Fruit fly (Drosophila melanogaster) whole organism, prepupa: ENCODE results near the gene CG5382.

Experiments
- Blimp-1 ChIP-seq: fragments of 200-800 bp; sonication (Bioruptor generic); optimal IDR thresholded peaks from 3 replicates; lab custom pipeline; 2017; ENCODE audit warnings: missing biosample characterization, missing genetic modification characterization, mild to moderate bottlenecking, moderate library complexity, missing genetic modification reagents
- CG10631 ChIP-seq: fragments of 200-800 bp; sonication (Bioruptor generic); optimal IDR thresholded peaks from 2 replicates; lab custom pipeline; 2016; ENCODE audit warnings: missing biosample characterization, missing genetic modification characterization
- CG10669 ChIP-seq: fragments of 200-800 bp; sonication (Bioruptor generic); optimal IDR thresholded peaks from 3 replicates; lab custom pipeline; 2018; ENCODE audit warnings: missing biosample characterization, mild to moderate bottlenecking, missing genetic modification characterization, moderate library complexity
- CG1621 ChIP-seq: fragments of 200-800 bp; sonication (Bioruptor generic); optimal IDR thresholded peaks from 3 replicates; lab custom pipeline; 2018; ENCODE audit warnings: missing biosample characterization, mild to moderate bottlenecking, missing genetic modification characterization
- CG16779 ChIP-seq: fragments of 200-800 bp; sonication (Bioruptor generic); optimal IDR thresholded peaks from 3 replicates; lab custom pipeline; 2017; ENCODE audit warnings: missing biosample characterization, mild to moderate bottlenecking, missing genetic modification characterization
- CG31627 ChIP-seq: fragments of 200-800 bp; sonication (Bioruptor generic); optimal IDR thresholded peaks from 3 replicates; lab custom pipeline; 2016; ENCODE audit warnings: missing biosample characterization, missing genetic modification characterization
- CG32006 ChIP-seq: fragments of 200-800 bp; sonication (Bioruptor generic); optimal IDR thresholded peaks from 3 replicates; lab custom pipeline; 2017; ENCODE audit warnings: missing biosample characterization, mild to moderate bottlenecking, missing genetic modification characterization
- CG34406 ChIP-seq: fragments of 200-800 bp; sonication (Bioruptor generic); optimal IDR thresholded peaks from 3 replicates; lab custom pipeline; 2016; ENCODE audit warnings: missing biosample characterization, missing genetic modification characterization
- CG4318 ChIP-seq: fragments of 200-800 bp; sonication (Bioruptor generic); optimal IDR thresholded peaks from 3 replicates; lab custom pipeline; 2017; ENCODE audit warnings: missing biosample characterization, mild to moderate bottlenecking, missing genetic modification characterization
- CG6163 ChIP-seq: fragments of 200-800 bp; sonication (Bioruptor generic); IDR thresholded peaks from 3 replicates; pipeline ENCODE4 v1.3.6; 2022; ENCODE audit warnings: missing biosample characterization, missing genetic modification characterization
- CG6276 ChIP-seq: fragments of 200-800 bp; sonication (Bioruptor generic); optimal IDR thresholded peaks from 2 replicates; lab custom pipeline; 2017; ENCODE audit warnings: missing biosample characterization, mild to moderate bottlenecking, missing genetic modification characterization
- CG6808 ChIP-seq: fragments of 200-800 bp; sonication (Bioruptor generic); optimal IDR thresholded peaks from 3 replicates; lab custom pipeline; 2017; ENCODE audit warnings: missing biosample characterization, missing genetic modification characterization, mild to moderate bottlenecking, moderate library complexity, missing genetic modification reagents
- CG6854 ChIP-seq: fragments of 200-800 bp; sonication (Bioruptor generic); optimal IDR thresholded peaks from 2 replicates; lab custom pipeline; 2017; ENCODE audit warnings: missing biosample characterization, mild to moderate bottlenecking, missing genetic modification characterization
- CG8632 ChIP-seq: fragments of 200-800 bp; sonication (Bioruptor generic); optimal IDR thresholded peaks from 3 replicates; lab custom pipeline; 2016; ENCODE audit warnings: missing biosample characterization, missing genetic modification characterization
- CG9139 ChIP-seq: fragments of 200-800 bp; sonication (Bioruptor generic); optimal IDR thresholded peaks from 3 replicates; lab custom pipeline; 2017; ENCODE audit warnings: missing biosample characterization, mild to moderate bottlenecking, missing genetic modification characterization
- Eip75B ChIP-seq: fragments of 200-800 bp; sonication (Bioruptor generic); optimal IDR thresholded peaks from 3 replicates; lab custom pipeline; 2016; ENCODE audit warnings: missing biosample characterization, missing genetic modification characterization
- Gug ChIP-seq: fragments of 200-800 bp; sonication (Bioruptor generic); IDR thresholded peaks from 2 replicates; pipeline ENCODE4 v1.3.6; 2022; ENCODE audit warnings: missing biosample characterization, missing genetic modification characterization
- Hr38 ChIP-seq: sonication (Bioruptor generic); optimal IDR thresholded peaks from 2 replicates; lab custom pipeline; 2016; ENCODE audit warnings: missing biosample characterization, missing genetic modification characterization
- Hr39 ChIP-seq: fragments of 200-800 bp; sonication (Bioruptor generic); optimal IDR thresholded peaks from 2 replicates; lab custom pipeline; 2016; ENCODE audit warnings: missing biosample characterization, missing genetic modification characterization
- Hr4 ChIP-seq: fragments of 200-800 bp; sonication (Bioruptor generic); optimal IDR thresholded peaks from 3 replicates; lab custom pipeline; 2016; ENCODE audit warnings: missing biosample characterization, missing genetic modification characterization
- Lpt ChIP-seq: fragments of 200-800 bp; sonication (Bioruptor generic); optimal IDR thresholded peaks from 3 replicates; lab custom pipeline; 2016; ENCODE audit warnings: missing biosample characterization, missing genetic modification characterization
- OdsH ChIP-seq: fragments of 200-800 bp; sonication (Bioruptor generic); optimal IDR thresholded peaks from 3 replicates; lab custom pipeline; 2016; ENCODE audit warnings: missing biosample characterization, missing genetic modification characterization
- Sox14 ChIP-seq: fragments of 200-800 bp; sonication (Bioruptor generic); optimal IDR thresholded peaks from 3 replicates; lab custom pipeline; 2016; ENCODE audit warnings: missing biosample characterization, missing genetic modification characterization
- achi ChIP-seq: fragments of 200-800 bp; sonication (Bioruptor generic); optimal IDR thresholded peaks from 3 replicates; lab custom pipeline; 2016; ENCODE audit warnings: missing biosample characterization, missing genetic modification characterization
- acj6 ChIP-seq: fragments of 200-800 bp; sonication (Bioruptor generic); optimal IDR thresholded peaks from 3 replicates; lab custom pipeline; 2016; ENCODE audit warnings: missing biosample characterization, missing genetic modification characterization
- cyc ChIP-seq: fragments of 200-800 bp; sonication (Bioruptor generic); optimal IDR thresholded peaks from 3 replicates; lab custom pipeline; 2016; ENCODE audit warnings: missing biosample characterization, missing genetic modification characterization
- dsx ChIP-seq: fragments of 200-800 bp; optimal IDR thresholded peaks from 3 replicates; lab custom pipeline; 2019; ENCODE audit warnings: missing biosample characterization, mild to moderate bottlenecking, missing genetic modification characterization, moderate library complexity; ENCODE audit not compliant: poor library complexity, severe bottlenecking
- esn ChIP-seq: fragments of 200-800 bp; sonication (Bioruptor generic); optimal IDR thresholded peaks from 2 replicates; lab custom pipeline; 2016; ENCODE audit warnings: missing biosample characterization, mild to moderate bottlenecking, missing genetic modification characterization, moderate library complexity
- fd59A ChIP-seq: fragments of 200-800 bp; sonication (Bioruptor generic); optimal IDR thresholded peaks from 2 replicates; lab custom pipeline; 2017; ENCODE audit warnings: missing biosample characterization, mild to moderate bottlenecking, missing genetic modification characterization, missing genetic modification reagents
- salr ChIP-seq, 2 experiments: fragments of 200-800 bp; sonication (Bioruptor generic); optimal IDR thresholded peaks; 3 replicates each; lab custom pipeline; 2016 to 2018; ENCODE audit warnings: missing biosample characterization in 2 of 2, missing genetic modification characterization in 2 of 2, mild to moderate bottlenecking in 1 of 2
- spab ChIP-seq: fragments of 200-800 bp; sonication (Bioruptor generic); optimal IDR thresholded peaks from 2 replicates; lab custom pipeline; 2017; ENCODE audit warnings: missing biosample characterization, mild to moderate bottlenecking, missing genetic modification characterization, missing genetic modification reagents
- ss ChIP-seq, 2 experiments: fragments of 200-800 bp; sonication (Bioruptor generic); optimal IDR thresholded peaks; 2 replicates in 1 of 2; 3 replicates in 1 of 2; lab custom pipeline; 2017 to 2018; ENCODE audit warnings: mild to moderate bottlenecking in 2 of 2, missing biosample characterization in 2 of 2, missing genetic modification characterization in 2 of 2, moderate library complexity in 1 of 2
- svp ChIP-seq: fragments of 200-800 bp; sonication (Bioruptor generic); peaks from one replicate; lab custom pipeline; 2016; ENCODE audit warnings: missing biosample characterization, missing genetic modification characterization
- topi ChIP-seq: fragments of 200-800 bp; sonication (Bioruptor generic); optimal IDR thresholded peaks from 3 replicates; lab custom pipeline; 2016; ENCODE audit warnings: missing biosample characterization, missing genetic modification characterization
- vri ChIP-seq: fragments of 200-800 bp; sonication (Bioruptor generic); optimal IDR thresholded peaks from 3 replicates; lab custom pipeline; 2016; ENCODE audit warnings: missing biosample characterization, mild to moderate bottlenecking, missing genetic modification characterization

CG5382 gene

DNA sequence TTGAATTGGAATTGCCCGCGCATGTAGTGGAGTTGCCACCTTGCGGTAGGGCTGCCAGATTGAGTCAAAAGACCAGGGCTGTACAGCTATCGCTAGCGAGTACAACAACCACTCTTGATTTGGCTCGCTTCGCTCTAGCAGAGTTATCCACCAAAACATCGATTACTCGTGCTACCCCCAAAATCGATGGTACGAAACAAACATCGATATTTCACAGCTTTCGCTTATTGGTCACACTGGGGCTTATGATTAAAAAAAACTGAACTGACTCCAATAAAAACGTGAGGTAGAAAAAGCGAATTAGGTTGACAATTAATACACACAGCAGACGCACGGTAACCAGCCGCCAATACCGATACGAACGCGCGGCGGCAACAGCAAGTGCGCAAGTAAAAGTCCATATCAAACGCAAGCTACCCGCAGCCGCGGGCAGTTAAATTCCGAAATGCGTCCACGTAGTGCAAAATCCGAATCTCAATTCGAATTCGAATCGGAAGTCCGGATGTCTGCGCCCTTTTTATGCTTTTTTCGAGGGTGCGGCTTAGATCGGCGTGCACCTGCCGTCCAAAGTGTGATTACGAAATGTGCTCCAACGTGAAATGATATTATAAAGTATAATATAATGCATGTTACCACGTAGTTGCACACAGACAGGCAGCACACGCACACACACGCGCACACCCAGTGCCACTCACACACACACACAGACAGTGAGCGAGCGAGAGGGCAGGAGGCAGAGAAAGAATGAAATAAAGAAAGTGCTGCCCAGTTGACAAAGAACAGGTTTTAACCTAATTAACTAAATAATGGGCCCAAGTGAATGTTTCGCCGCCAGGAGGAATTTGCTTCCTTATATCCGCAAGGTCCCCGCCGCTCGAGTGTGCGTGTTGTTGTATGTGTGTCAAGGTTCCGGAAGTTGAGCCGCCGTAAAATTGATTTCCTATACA is 9.0 kb downstream of the CG5382 start, which contains the start of gene Sar1 (continued):
- no peak for TF ChIP-seq salr (GFP tag; optimal IDR thresholded peaks at IDR 0.05; lab: Kevin White, UChicago)
- no peak for TF ChIP-seq CG6163 (GFP tag; lab: Robert Waterston, UW)
- TF ChIP-seq svp = peak; percentile 44
- peak; percentile 44 to 60 for TF ChIP-seq ss (GFP tag; optimal IDR thresholded peaks at IDR 0.05; lab: Kevin White, UChicago)
- TF ChIP-seq spab (GFP tag; lab: Kevin White, UChicago) = no peak
- peak; percentile 68 for TF ChIP-seq CG6854 (GFP tag; lab: Kevin White, UChicago)
- TF ChIP-seq achi = no peak
- TF ChIP-seq Hr39 = peak; percentile 17
- peak; percentile 1 for TF ChIP-seq cyc (GFP tag; lab: Kevin White, UChicago)
- TF ChIP-seq Sox14 (GFP tag; lab: Kevin White, UChicago) = peak; percentile 71

DNA sequence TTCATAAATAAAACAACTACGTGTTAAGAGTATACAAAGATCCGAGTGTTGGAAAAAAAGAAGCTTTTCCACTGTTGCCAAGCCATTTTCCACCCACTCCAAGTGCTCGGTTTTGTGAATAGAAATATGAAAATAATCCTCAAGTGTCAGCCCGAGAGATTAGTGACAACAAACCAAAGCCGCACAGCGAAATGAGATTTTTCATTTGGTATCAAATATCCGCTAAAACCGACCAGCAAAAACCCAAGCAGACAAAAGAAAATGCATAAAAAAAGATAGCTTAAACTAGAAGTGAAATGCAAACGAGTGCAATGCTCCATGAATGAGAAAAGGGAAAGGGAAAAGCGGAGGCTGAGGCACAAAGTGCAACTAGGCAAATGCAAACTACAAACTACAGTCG is 14.4 kb downstream of the CG5382 start, which contains the start of gene rdhB:
Gene rdhB (plus strand): TSS at position 301 of the 400 bp plus-strand sequence.
- TF ChIP-seq CG6808 (GFP tag; lab: Kevin White, UChicago) = no peak
- TF ChIP-seq OdsH = no peak
- TF ChIP-seq Hr39 = no peak
- TF ChIP-seq Hr4 (GFP tag; lab: Kevin White, UChicago) = no peak
- TF ChIP-seq dsx (GFP tag; lab: Kevin White, UChicago) = no peak
- TF ChIP-seq vri (GFP tag; lab: Kevin White, UChicago) = no peak
- no peak for TF ChIP-seq Blimp-1 (GFP tag; lab: Kevin White, UChicago)
- TF ChIP-seq CG8632 (GFP tag; lab: Kevin White, UChicago) = no peak
- no peak for TF ChIP-seq acj6 (GFP tag; lab: Kevin White, UChicago)
- no peak for TF ChIP-seq CG10631 (GFP tag; lab: Kevin White, UChicago)
- no peak for TF ChIP-seq CG16779 (tag; lab: Kevin White, UChicago)
- TF ChIP-seq Gug (GFP tag; lab: Robert Waterston, UW) = no peak
- TF ChIP-seq esn (GFP tag; lab: Kevin White, UChicago) = no peak

DNA sequence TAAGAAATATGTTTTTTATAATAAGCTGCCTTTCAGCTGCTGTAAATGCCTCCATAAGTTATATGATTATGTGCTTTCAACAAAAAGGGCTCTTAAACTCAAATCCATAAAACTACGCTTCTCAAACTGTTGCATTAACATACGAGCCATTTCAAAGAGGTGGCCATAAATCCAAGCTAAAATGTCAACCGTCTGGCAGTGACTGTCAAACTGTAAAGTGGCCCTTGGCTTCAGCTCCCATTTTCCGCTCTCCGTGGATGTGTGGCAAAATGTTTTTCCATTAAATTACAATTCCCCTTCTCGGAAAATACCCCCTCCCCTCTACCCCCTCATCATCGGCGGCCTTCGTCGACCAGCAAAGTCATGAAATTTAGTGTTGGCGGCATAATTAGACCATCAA is 23.1 kb downstream of the CG5382 start:
- TF ChIP-seq CG6808 (GFP tag; lab: Kevin White, UChicago) = no peak
- TF ChIP-seq CG10631 (GFP tag; lab: Kevin White, UChicago) = no peak
- TF ChIP-seq CG4318 (GFP tag; lab: Kevin White, UChicago) = no peak
- no peak for TF ChIP-seq Sox14 (GFP tag; lab: Kevin White, UChicago)
- TF ChIP-seq CG32006 (GFP tag; lab: Kevin White, UChicago) = no peak
- no peak for TF ChIP-seq Hr38 (GFP tag; lab: Kevin White, UChicago)
- no peak for TF ChIP-seq OdsH
- no peak for TF ChIP-seq spab (GFP tag; lab: Kevin White, UChicago)
- TF ChIP-seq svp = no peak
- TF ChIP-seq CG31627 (GFP tag; lab: Kevin White, UChicago) = no peak
- no peak for TF ChIP-seq Lpt (GFP tag; lab: Kevin White, UChicago)
- no peak for TF ChIP-seq CG10669 (GFP tag; lab: Kevin White, UChicago)
- no peak for TF ChIP-seq Eip75B
- no peak for TF ChIP-seq Hr39
- no peak for TF ChIP-seq CG9139 (GFP tag; lab: Kevin White, UChicago)
- no peak for TF ChIP-seq CG6276 (GFP tag; lab: Kevin White, UChicago)
- TF ChIP-seq topi (GFP tag; lab: Kevin White, UChicago) = no peak

DNA sequence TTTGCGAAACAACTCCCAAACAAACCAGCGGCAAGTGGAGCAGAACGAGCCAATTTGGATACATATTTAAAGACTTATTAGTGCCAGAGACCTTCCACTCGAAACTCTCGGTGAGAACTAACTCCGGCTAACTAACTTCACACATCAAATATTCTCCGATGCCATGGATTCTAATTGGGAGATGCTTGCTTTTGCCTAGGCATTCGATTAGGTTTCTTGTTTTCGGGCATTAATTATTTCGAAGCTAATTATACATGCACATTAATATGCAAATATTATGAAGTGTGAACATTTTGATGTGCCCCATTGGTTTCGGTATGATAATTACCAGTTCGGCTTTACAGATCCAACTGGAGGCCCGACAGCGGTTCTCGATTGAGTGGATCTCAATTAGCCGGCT is 23.6 kb downstream of the CG5382 start, which contains the start of gene CG5386:
Gene CG5386 (minus strand): TSS at position 101 of the 400 bp plus-strand sequence.
- TF ChIP-seq Blimp-1 (GFP tag; lab: Kevin White, UChicago) (no peak), CG10669 (GFP tag; lab: Kevin White, UChicago) (no peak), Hr39 (no peak), CG9139 (GFP tag; lab: Kevin White, UChicago) (no peak), CG31627 (GFP tag; lab: Kevin White, UChicago) (no peak), OdsH (no peak), CG4318 (GFP tag; lab: Kevin White, UChicago) (no peak), CG1621 (no peak), spab (GFP tag; lab: Kevin White, UChicago) (no peak), cyc (GFP tag; lab: Kevin White, UChicago) (no peak), topi (GFP tag; lab: Kevin White, UChicago) (no peak), ss (GFP tag; optimal IDR thresholded peaks at IDR 0.05; lab: Kevin White, UChicago) (no peak), vri (GFP tag; lab: Kevin White, UChicago) (no peak), CG8632 (GFP tag; lab: Kevin White, UChicago) (no peak), Lpt (GFP tag; lab: Kevin White, UChicago) (no peak), CG34406 (GFP tag; lab: Kevin White, UChicago) (no peak), fd59A (GFP tag; lab: Kevin White, UChicago) (no peak)
